Fruit fly (Drosophila melanogaster) whole organism, adult: Measurements from ENCODE around the gene CG13364.
"Not testable (repeated sequence)": the region's sequence is repeated elsewhere in the genome, so short reads cannot be mapped to it uniquely, and the experiment has no call there.

Source experiments
- CG11617 ChIP-seq: fragments of 200-800 bp; sonication (Bioruptor generic); optimal IDR thresholded peaks from 2 replicates; lab custom pipeline; 2017; ENCODE audit warnings: mild to moderate bottlenecking, missing biosample characterization, missing genetic modification reagents, missing genetic modification characterization
- CG12768 ChIP-seq: fragments of 200-800 bp; sonication (Bioruptor generic); optimal IDR thresholded peaks from 2 replicates; lab custom pipeline; 2017; ENCODE audit warnings: missing biosample characterization, missing genetic modification characterization, mild to moderate bottlenecking, moderate library complexity, missing genetic modification reagents
- CG14711 ChIP-seq: fragments of 200-800 bp; sonication (Bioruptor generic); optimal IDR thresholded peaks from 2 replicates; lab custom pipeline; 2018; ENCODE audit warnings: missing biosample characterization, mild to moderate bottlenecking, missing genetic modification characterization, moderate library complexity
- CG1620 ChIP-seq: fragments of 200-800 bp; sonication (Bioruptor generic); optimal IDR thresholded peaks from 2 replicates; lab custom pipeline; 2016; ENCODE audit warnings: missing biosample characterization, missing genetic modification characterization
- CG33017 ChIP-seq: fragments of 200-800 bp; sonication (Bioruptor generic); optimal IDR thresholded peaks from 2 replicates; lab custom pipeline; 2018; ENCODE audit warnings: missing biosample characterization, mild to moderate bottlenecking, missing genetic modification characterization, moderate library complexity
- CG5204 ChIP-seq: fragments of 200-800 bp; sonication (Bioruptor generic); optimal IDR thresholded peaks from 2 replicates; lab custom pipeline; 2016; ENCODE audit warnings: missing biosample characterization, missing genetic modification characterization
- CG7045 ChIP-seq: fragments of 200-800 bp; sonication (Bioruptor generic); optimal IDR thresholded peaks from 2 replicates; lab custom pipeline; 2017; ENCODE audit warnings: missing biosample characterization, mild to moderate bottlenecking, missing genetic modification characterization
- CG7101 ChIP-seq: fragments of 200-800 bp; sonication (Bioruptor generic); optimal IDR thresholded peaks from 2 replicates; lab custom pipeline; 2018; ENCODE audit warnings: missing biosample characterization, mild to moderate bottlenecking, missing genetic modification characterization, moderate library complexity
- Clk ChIP-seq: fragments of 200-800 bp; sonication (Bioruptor generic); optimal IDR thresholded peaks from 2 replicates; lab custom pipeline; 2017; ENCODE audit warnings: missing biosample characterization, missing genetic modification characterization
- Crg-1 ChIP-seq: fragments of 200-800 bp; sonication (Bioruptor generic); optimal IDR thresholded peaks from 2 replicates; lab custom pipeline; 2016; ENCODE audit warnings: missing biosample characterization, missing genetic modification characterization
- Hr96 ChIP-seq: fragments of 200-800 bp; sonication (Bioruptor generic); optimal IDR thresholded peaks from 2 replicates; lab custom pipeline; 2016; ENCODE audit warnings: missing biosample characterization, missing genetic modification characterization
- Mnt ChIP-seq: fragments of 200-800 bp; sonication (Bioruptor generic); optimal IDR thresholded peaks from 2 replicates; lab custom pipeline; 2016; ENCODE audit warnings: missing biosample characterization, mild to moderate bottlenecking, missing genetic modification characterization
- bab1 ChIP-seq: fragments of 200-800 bp; sonication (Bioruptor generic); optimal IDR thresholded peaks from 3 replicates; lab custom pipeline; 2019; ENCODE audit warnings: missing biosample characterization, mild to moderate bottlenecking, missing genetic modification characterization, moderate library complexity
- cic ChIP-seq: fragments of 200-800 bp; sonication (Bioruptor generic); optimal IDR thresholded peaks from 2 replicates; lab custom pipeline; 2017; ENCODE audit warnings: missing biosample characterization, mild to moderate bottlenecking, missing genetic modification characterization, moderate library complexity
- cnc ChIP-seq, 2 experiments: fragments of >200 bp; optimal IDR thresholded peaks; 2 replicates each; lab custom pipeline; 2017
- kay ChIP-seq: fragments of 200-800 bp; sonication (Bioruptor generic); peaks from one replicate; lab custom pipeline; 2016; ENCODE audit warnings: missing biosample characterization, missing genetic modification characterization, borderline replicate concordance
- ovo ChIP-seq: fragments of 200-800 bp; sonication (Bioruptor generic); optimal IDR thresholded peaks from 2 replicates; lab custom pipeline; 2016; ENCODE audit warnings: missing biosample characterization, missing genetic modification characterization
- pad ChIP-seq: fragments of 200-800 bp; sonication (Bioruptor generic); optimal IDR thresholded peaks from 3 replicates; lab custom pipeline; 2017; ENCODE audit warnings: missing biosample characterization, missing genetic modification characterization, mild to moderate bottlenecking, moderate library complexity, missing genetic modification reagents
- tj ChIP-seq: fragments of 200-800 bp; sonication (Bioruptor generic); optimal IDR thresholded peaks from 3 replicates; lab custom pipeline; 2017; ENCODE audit warnings: missing biosample characterization, mild to moderate bottlenecking, missing genetic modification characterization, moderate library complexity
- toe ChIP-seq: fragments of 200-800 bp; sonication (Bioruptor generic); optimal IDR thresholded peaks from 2 replicates; lab custom pipeline; 2016; ENCODE audit warnings: missing biosample characterization, missing genetic modification characterization

Gene CG13364

DNA sequence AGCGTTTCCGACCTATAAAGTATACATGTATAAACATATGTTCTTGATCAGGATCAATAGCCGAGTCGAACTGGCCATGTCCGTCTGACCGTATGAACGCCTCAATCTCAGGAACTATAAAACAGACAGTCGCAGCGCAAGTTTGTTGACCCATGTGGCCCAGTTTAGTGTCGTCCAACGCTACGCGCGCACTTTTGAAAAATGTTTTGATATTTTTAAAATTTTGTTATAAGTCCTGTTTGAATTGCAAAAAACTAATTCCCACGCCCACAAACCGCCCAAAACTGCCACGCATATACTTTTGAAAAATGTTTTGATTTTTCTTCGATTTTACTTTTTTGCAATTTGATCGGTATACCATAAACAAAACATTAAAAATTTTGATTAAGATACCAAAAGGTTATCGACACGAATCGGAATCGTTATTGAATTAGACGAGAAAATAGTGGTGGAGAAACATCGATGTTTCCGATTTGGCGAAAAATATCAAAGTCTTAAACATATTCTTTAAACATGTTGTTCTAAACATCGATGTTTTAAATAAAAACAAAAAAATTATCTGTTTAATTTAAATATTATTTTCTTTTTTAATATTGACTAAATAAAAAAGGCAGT lies 21.5 kb upstream of the CG13364 start:
- TF ChIP-seq bab1 (peak; percentile 14), kay (GFP tag; lab: Kevin White, UChicago) (no peak)

DNA sequence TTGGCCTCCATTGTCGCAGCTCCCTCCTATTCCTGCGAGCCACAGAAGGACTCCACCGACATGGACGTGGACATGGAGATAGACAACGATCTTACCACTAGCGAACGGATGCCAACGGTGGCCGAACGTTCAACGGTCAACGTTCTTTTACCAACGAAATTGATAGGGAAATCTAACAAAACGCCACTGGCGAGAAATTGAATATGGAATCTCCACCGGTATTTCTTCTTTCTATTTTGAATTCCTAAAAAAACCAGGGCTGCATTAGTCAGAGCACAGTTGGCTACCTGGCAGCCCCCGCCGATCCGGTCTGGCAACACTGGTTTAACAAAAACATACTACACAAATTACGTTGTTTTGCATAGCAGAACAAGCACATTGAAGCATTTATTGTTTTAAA lies 19.5 kb upstream of the CG13364 start, which contains the start of gene CG13367:
TSS of gene CG13367 (plus strand) at position 301 of the 400 bp plus-strand sequence.
- TF ChIP-seq pad, bab1, CG7101: not testable (repeated sequence)

DNA sequence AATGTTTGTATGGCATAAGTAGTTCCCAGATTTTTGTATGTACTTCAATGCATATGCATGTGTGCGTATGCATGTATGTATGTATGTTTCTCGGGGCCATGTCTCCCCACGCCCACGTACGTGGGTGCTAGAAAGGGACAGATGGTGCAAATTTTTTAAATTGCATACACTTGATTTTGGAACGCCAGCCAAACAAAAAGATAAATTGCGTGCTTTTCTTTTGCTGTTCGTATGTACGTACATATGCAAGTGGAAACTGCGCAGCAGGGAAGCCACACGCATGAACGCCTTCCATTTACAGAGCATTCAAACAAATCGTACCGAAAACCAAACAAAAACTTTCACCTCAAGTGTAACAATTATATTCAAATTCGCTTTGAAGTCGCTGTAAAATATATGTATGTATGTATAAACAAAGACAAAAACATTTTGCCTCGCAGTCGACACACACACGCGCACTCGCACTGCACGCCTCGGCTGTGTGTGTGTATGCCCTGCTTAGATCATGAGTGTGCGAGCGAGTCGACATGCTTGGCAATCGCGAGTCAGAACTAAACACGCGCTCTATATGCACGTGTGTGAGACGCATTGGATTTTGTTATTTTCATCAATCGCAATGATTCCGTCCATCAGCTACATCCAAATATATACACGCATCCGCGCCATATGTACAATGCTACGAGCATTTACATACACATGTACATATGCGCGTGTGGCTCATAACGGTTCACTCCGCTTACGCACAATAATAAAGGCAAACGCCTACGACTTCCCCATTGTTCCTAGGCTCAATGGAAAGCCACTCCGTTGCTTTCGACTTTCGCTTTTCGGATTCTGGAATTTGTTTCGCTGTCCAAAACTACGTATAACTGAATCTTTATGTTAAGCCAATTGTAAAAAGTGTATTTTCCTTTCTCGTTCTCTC lies 11.9 kb upstream of the CG13364 start:
- no peak for TF ChIP-seq bab1
- TF ChIP-seq cic (GFP tag; lab: Kevin White, UChicago) = peak; percentile 12
- TF ChIP-seq Mnt = peak; percentile 97
- TF ChIP-seq tj (GFP tag; lab: Kevin White, UChicago) = peak; percentile 78
- TF ChIP-seq pad = peak; percentile 64
- no peak for TF ChIP-seq CG12768 (GFP tag; lab: Kevin White, UChicago)
- no peak for TF ChIP-seq CG1620
- TF ChIP-seq CG14711 = no peak
- TF ChIP-seq ovo (GFP tag; lab: Kevin White, UChicago) = peak; percentile 74
- TF ChIP-seq CG11617 (GFP tag; lab: Kevin White, UChicago) = no peak
- no peak for TF ChIP-seq Clk

DNA sequence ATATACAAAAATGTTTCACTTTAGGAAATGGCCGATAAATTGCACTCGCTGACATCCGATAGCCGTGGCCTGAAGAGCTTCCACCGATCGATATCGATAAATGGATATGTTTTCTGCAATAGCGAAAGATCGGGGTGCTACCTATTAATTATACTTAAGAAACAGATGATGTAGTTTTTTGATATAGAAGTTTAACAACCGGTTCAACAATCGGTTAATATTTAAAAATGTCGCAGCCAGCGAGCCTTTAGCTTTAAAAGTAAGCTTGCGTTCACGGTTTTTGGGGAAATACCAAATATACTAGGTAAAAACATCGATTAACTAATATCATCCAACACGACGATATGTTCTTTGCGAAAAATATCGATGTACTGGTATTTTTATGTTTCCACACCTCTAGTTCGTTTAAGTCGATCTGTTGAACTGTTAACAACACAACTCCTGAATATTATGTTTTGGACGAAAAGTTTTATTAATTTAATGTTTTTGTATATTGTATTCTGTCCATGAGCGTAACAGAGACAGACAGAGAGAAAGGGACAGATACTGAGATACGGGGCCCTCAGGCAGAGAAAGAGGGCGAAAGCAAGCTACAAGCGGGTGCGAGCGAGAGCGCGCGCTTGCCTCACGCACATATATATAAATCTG lies 10.6 kb upstream of the CG13364 start, which contains the start of gene Dredd:
TSS of gene Dredd (minus strand) at position 51 of the 648 bp plus-strand sequence.
- TF ChIP-seq Mnt (peak; percentile 15), CG14711 (peak; percentile 21), kay (GFP tag; lab: Kevin White, UChicago) (no peak), Hr96 (GFP tag; lab: Kevin White, UChicago) (no peak), cic (GFP tag; lab: Kevin White, UChicago) (no peak), CG5204 (GFP tag; lab: Kevin White, UChicago) (no peak), pad (no peak), CG7045 (GFP tag; lab: Kevin White, UChicago) (no peak), Clk (no peak), bab1 (peak; percentile 35), CG11617 (GFP tag; lab: Kevin White, UChicago) (peak; percentile 53), CG33017 (no peak), CG7101 (peak; percentile 39), CG1620 (peak; percentile 5), cnc (optimal IDR thresholded peaks at IDR 0.05; lab: Kevin White, UChicago) (no peak)

DNA sequence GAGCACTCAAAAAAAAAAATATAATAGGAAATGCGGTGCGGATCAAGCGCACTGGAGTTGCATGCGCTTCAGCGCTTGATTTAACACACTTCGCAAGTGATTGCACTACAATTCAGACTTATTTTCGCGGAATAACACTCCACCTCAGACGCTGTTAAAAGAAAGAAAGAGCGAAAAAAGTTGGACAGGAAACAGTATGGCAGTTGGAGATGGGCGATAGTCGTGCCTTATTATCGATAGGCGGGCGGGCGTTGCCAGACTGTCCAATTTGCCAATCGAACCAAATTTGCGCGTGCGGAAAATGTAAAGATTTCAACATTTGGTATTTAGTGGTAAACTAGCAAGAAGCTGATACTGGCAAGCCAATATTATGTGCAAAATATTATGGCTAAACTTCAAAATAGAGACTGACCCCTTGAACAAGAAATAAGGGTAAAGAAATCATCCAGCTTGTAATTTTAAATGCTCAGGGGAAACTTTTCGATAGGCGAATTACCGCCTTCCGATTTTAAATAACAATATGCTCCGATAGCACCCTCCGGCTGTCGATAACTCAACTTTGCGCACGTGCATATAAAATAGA lies 4.3 kb upstream of the CG13364 start, which contains the start of the genes RpL36 and Mybbp1A:
TSS of gene RpL36 (minus strand) at position 245 of the 583 bp plus-strand sequence.
TSS of gene Mybbp1A (plus strand) at position 535 of the 583 bp plus-strand sequence.
- peak; percentile 86 for TF ChIP-seq CG1620
- peak; percentile 30 for TF ChIP-seq CG7045 (GFP tag; lab: Kevin White, UChicago)
- TF ChIP-seq toe (GFP tag; lab: Kevin White, UChicago) = no peak
- peak; percentile 93 for TF ChIP-seq CG11617 (GFP tag; lab: Kevin White, UChicago)
- no peak for TF ChIP-seq Clk
- peak; percentile 80 for TF ChIP-seq bab1
- peak; percentile 89 for TF ChIP-seq ovo (GFP tag; lab: Kevin White, UChicago)
- peak; percentile 90 for TF ChIP-seq Crg-1 (GFP tag; lab: Kevin White, UChicago)
- TF ChIP-seq cic (GFP tag; lab: Kevin White, UChicago) = peak; percentile 33
- TF ChIP-seq CG14711 = peak; percentile 69
- TF ChIP-seq cnc (optimal IDR thresholded peaks at IDR 0.05; lab: Kevin White, UChicago) = no peak
- no peak for TF ChIP-seq kay (GFP tag; lab: Kevin White, UChicago)
- peak; percentile 97 for TF ChIP-seq Mnt
- TF ChIP-seq CG7101 = peak; percentile 88
- no peak for TF ChIP-seq Hr96 (GFP tag; lab: Kevin White, UChicago)
- peak; percentile 81 for TF ChIP-seq pad
- TF ChIP-seq CG5204 (GFP tag; lab: Kevin White, UChicago) = no peak
- peak; percentile 94 for TF ChIP-seq tj (GFP tag; lab: Kevin White, UChicago)
- TF ChIP-seq CG12768 (GFP tag; lab: Kevin White, UChicago) = peak; percentile 45
- peak; percentile 26 for TF ChIP-seq CG33017

DNA sequence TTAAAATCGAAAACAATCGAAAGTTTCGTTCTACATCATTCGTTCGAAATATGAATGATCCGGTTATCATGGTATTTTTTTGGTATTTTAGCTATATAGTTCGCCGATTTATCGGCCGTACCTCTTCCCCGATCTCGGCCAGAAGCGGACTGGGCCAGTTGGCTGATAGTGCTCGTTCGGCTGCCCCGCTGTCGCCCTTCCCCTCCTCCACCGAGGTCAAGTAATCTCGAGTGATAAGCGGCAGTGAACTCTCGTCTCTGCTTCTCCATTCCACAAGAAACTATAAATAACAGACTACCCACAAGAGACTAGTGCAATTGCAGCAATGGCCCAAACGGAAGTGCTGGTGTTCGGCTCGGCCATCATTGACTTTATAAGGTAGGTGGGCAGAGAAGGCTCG lies 1.6 kb downstream of the CG13364 start, which contains the start of gene CG13369:
TSS of gene CG13369 (plus strand) at position 112 of the 400 bp plus-strand sequence.
- TF ChIP-seq pad (no peak), Hr96 (GFP tag; lab: Kevin White, UChicago) (no peak), bab1 (no peak), tj (GFP tag; lab: Kevin White, UChicago) (no peak), CG5204 (GFP tag; lab: Kevin White, UChicago) (no peak), Mnt (no peak), kay (GFP tag; lab: Kevin White, UChicago) (no peak), CG11617 (GFP tag; lab: Kevin White, UChicago) (no peak), CG7101 (no peak), CG14711 (no peak), Clk (no peak), cic (GFP tag; lab: Kevin White, UChicago) (no peak), CG7045 (GFP tag; lab: Kevin White, UChicago) (no peak), toe (GFP tag; lab: Kevin White, UChicago) (no peak), cnc (optimal IDR thresholded peaks at IDR 0.05; lab: Kevin White, UChicago) (no peak), CG33017 (no peak)
